Fruit fly (Drosophila melanogaster) Kc167 (cell line): Measurements from ENCODE around the gene CG14683.

ENCODE experiments used
- Myc ChIP-seq: fragments of >200 bp; optimal IDR thresholded peaks from 2 replicates; lab custom pipeline; 2017; ENCODE audit warnings: missing external identifiers
- Sin3A ChIP-seq: fragments of >200 bp; optimal IDR thresholded peaks from 2 replicates; lab custom pipeline; 2018; ENCODE audit warnings: missing external identifiers
- h ChIP-seq: fragments of >200 bp; optimal IDR thresholded peaks from 3 replicates; lab custom pipeline; 2018; ENCODE audit warnings: missing external identifiers
- insv ChIP-seq: fragments of >200 bp; optimal IDR thresholded peaks from 3 replicates; lab custom pipeline; 2018; ENCODE audit warnings: missing external identifiers
- psq ChIP-seq: fragments of >200 bp; optimal IDR thresholded peaks from 2 replicates; lab custom pipeline; 2017; ENCODE audit warnings: missing external identifiers
- ttk ChIP-seq: sonication (Bioruptor generic); optimal IDR thresholded peaks from 2 replicates; lab custom pipeline; 2017; ENCODE audit warnings: missing external identifiers

CG14683 gene

dm6 chr3R:10672680-10673079 lies 23.8 kb upstream of the CG14683 start:
- no peak for TF ChIP-seq Sin3A (lab: Kevin White, UChicago)
- TF ChIP-seq psq = no peak
- TF ChIP-seq insv (lab: Kevin White, UChicago) = no peak
- no peak for TF ChIP-seq Myc (lab: Kevin White, UChicago)
- TF ChIP-seq h (lab: Kevin White, UChicago) = no peak
- TF ChIP-seq ttk (lab: Kevin White, UChicago) = no peak

dm6 chr3R:10673571-10673970 lies 22.9 kb upstream of the CG14683 start:
- TF ChIP-seq Myc (lab: Kevin White, UChicago) (no peak), Sin3A (lab: Kevin White, UChicago) (no peak), h (lab: Kevin White, UChicago) (no peak), psq (no peak), insv (lab: Kevin White, UChicago) (no peak), ttk (lab: Kevin White, UChicago) (no peak)

- no peak for TF ChIP-seq Sin3A (lab: Kevin White, UChicago)
- no peak for TF ChIP-seq Myc (lab: Kevin White, UChicago)
- no peak for TF ChIP-seq ttk (lab: Kevin White, UChicago)
- TF ChIP-seq insv (lab: Kevin White, UChicago) = no peak
- TF ChIP-seq psq = no peak
- no peak for TF ChIP-seq h (lab: Kevin White, UChicago)
These were observed 21.3 kb upstream of the CG14683 start for dm6 chr3R:10675101-10675500.

dm6 chr3R:10677245-10677902 lies 19.1 kb upstream of the CG14683 start, which contains the start of gene CG6465:
CG6465 (minus strand) TSS chr3R:10677251.
- TF ChIP-seq h (lab: Kevin White, UChicago) (no peak), Sin3A (lab: Kevin White, UChicago) (no peak), psq (no peak), ttk (lab: Kevin White, UChicago) (no peak), insv (lab: Kevin White, UChicago) (no peak), Myc (lab: Kevin White, UChicago) (no peak)

dm6 chr3R:10678935-10679565 lies 17.4 kb upstream of the CG14683 start:
- TF ChIP-seq Sin3A (lab: Kevin White, UChicago) (no peak), Myc (lab: Kevin White, UChicago) (no peak), h (lab: Kevin White, UChicago) (no peak)

- TF ChIP-seq h (lab: Kevin White, UChicago) (no peak), Myc (lab: Kevin White, UChicago) (no peak), insv (lab: Kevin White, UChicago) (no peak), psq (no peak), Sin3A (lab: Kevin White, UChicago) (no peak), ttk (lab: Kevin White, UChicago) (no peak)
These were observed 16.5 kb upstream of the CG14683 start for dm6 chr3R:10679911-10680310.

- TF ChIP-seq Myc (lab: Kevin White, UChicago) (no peak), insv (lab: Kevin White, UChicago) (no peak), h (lab: Kevin White, UChicago) (no peak), ttk (lab: Kevin White, UChicago) (no peak), psq (no peak), Sin3A (lab: Kevin White, UChicago) (no peak)
These were observed 15.4 kb upstream of the CG14683 start, which contains the start of gene Phyhd1 for dm6 chr3R:10680825-10681681. Phyhd1 (minus strand) TSS chr3R:10680925.

dm6 chr3R:10681682-10681962 lies 14.8 kb upstream of the CG14683 start:
- TF ChIP-seq ttk (lab: Kevin White, UChicago) (no peak), Sin3A (lab: Kevin White, UChicago) (no peak), Myc (lab: Kevin White, UChicago) (no peak), psq (no peak), h (lab: Kevin White, UChicago) (no peak)

- TF ChIP-seq Myc (lab: Kevin White, UChicago) = no peak
- no peak for TF ChIP-seq Sin3A (lab: Kevin White, UChicago)
- no peak for TF ChIP-seq psq
- no peak for TF ChIP-seq h (lab: Kevin White, UChicago)
- no peak for TF ChIP-seq insv (lab: Kevin White, UChicago)
- TF ChIP-seq ttk (lab: Kevin White, UChicago) = no peak
These were observed 13.2 kb upstream of the CG14683 start for dm6 chr3R:10683226-10683625.

- TF ChIP-seq Sin3A (lab: Kevin White, UChicago) (no peak), psq (no peak), h (lab: Kevin White, UChicago) (no peak), Myc (lab: Kevin White, UChicago) (no peak), insv (lab: Kevin White, UChicago) (no peak), ttk (lab: Kevin White, UChicago) (no peak)
These were observed 12.2 kb upstream of the CG14683 start for dm6 chr3R:10684284-10684683.

- TF ChIP-seq psq (no peak), Sin3A (lab: Kevin White, UChicago) (no peak), ttk (lab: Kevin White, UChicago) (no peak), Myc (lab: Kevin White, UChicago) (no peak), h (lab: Kevin White, UChicago) (no peak), insv (lab: Kevin White, UChicago) (no peak)
These were observed 9.9 kb upstream of the CG14683 start, which contains the start of gene Skel for dm6 chr3R:10686307-10687094. Skel (plus strand) TSS chr3R:10686943.
